Worm (Caenorhabditis elegans): ENCODE data around the gene dyrb-1.

The dyrb-1 gene

DNA sequence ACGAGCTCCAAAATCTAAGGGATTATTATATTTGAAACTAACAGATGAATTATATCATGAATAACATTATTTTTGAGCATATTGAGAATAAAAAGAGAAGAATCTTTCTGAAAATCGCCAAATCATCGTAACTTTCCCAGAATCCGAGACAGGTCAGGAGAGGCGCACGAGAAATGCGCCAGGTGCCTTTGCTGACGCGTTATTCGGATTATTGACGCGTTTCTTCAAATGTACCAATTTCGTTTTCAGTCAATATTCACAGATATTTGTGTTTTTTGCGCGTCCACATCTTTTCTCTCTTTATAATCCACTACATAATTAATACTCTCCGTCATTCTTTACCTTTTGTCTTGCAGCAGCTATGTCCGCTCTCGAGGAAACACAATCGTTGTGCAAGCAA is 7.9 kb downstream of the dyrb-1 start, which contains the start of gene T24H10.1:
TSS of gene T24H10.1 (plus strand) at position 355 of the 400 bp plus-strand sequence.
- TF ChIP-seq ceh-36 (tag; optimal IDR thresholded peaks at IDR 0.05) (peak; percentile 33), B0310.2 (tag; optimal IDR thresholded peaks at IDR 0.05) (no peak), ets-7 (tag; optimal IDR thresholded peaks at IDR 0.05) (no peak), F13C5.2 (tag; optimal IDR thresholded peaks at IDR 0.05) (peak; percentile 57), ceh-13 (GFP tag; optimal IDR thresholded peaks at IDR 0.05) (no peak), hnd-1 (tag; optimal IDR thresholded peaks at IDR 0.05) (no peak)

- no peak for TF ChIP-seq ets-7 (tag; optimal IDR thresholded peaks at IDR 0.05)
- TF ChIP-seq ama-1 (optimal IDR thresholded peaks at IDR 0.05): no peak
- TF ChIP-seq tbx-11 (GFP tag; IDR thresholded peaks at IDR 0.05): no peak
- no peak for TF ChIP-seq scrt-1 (GFP tag; IDR thresholded peaks at IDR 0.05)
- no peak for TF ChIP-seq hnd-1 (tag; optimal IDR thresholded peaks at IDR 0.05)
- no peak for TF ChIP-seq pes-1 (GFP tag; IDR thresholded peaks at IDR 0.05)
- no peak for TF ChIP-seq flt-1 (GFP tag; IDR thresholded peaks at IDR 0.05)
- no peak for TF ChIP-seq tra-4 (tag; optimal IDR thresholded peaks at IDR 0.05)
- no peak for TF ChIP-seq hmg-4 (GFP tag; optimal IDR thresholded peaks at IDR 0.05)
- TF ChIP-seq B0310.2 (tag; optimal IDR thresholded peaks at IDR 0.05): no peak
- no peak for TF ChIP-seq ceh-36 (tag; optimal IDR thresholded peaks at IDR 0.05)
- TF ChIP-seq tbx-37 (GFP tag; conservative IDR thresholded peaks at IDR 0.05): no peak
- TF ChIP-seq sea-1 (GFP tag; conservative IDR thresholded peaks at IDR 0.05): no peak
- no peak for TF ChIP-seq hmbx-1 (tag; optimal IDR thresholded peaks at IDR 0.05)
- TF ChIP-seq ceh-13 (GFP tag; optimal IDR thresholded peaks at IDR 0.05): no peak
- TF ChIP-seq aly-1 (tag; optimal IDR thresholded peaks at IDR 0.05): no peak
Observed at ce11 chrII:9098505-9098904, 8.4 kb downstream of the dyrb-1 start, which contains the start of gene clh-5. TSS of gene clh-5 (minus strand) at chrII:9098605.

- TF ChIP-seq ama-1 (optimal IDR thresholded peaks at IDR 0.05): no peak
- no peak for TF ChIP-seq scrt-1 (GFP tag; IDR thresholded peaks at IDR 0.05)
- TF ChIP-seq B0310.2 (tag; optimal IDR thresholded peaks at IDR 0.05): no peak
- TF ChIP-seq sea-1 (GFP tag; conservative IDR thresholded peaks at IDR 0.05): no peak
- no peak for TF ChIP-seq tbx-11 (GFP tag; IDR thresholded peaks at IDR 0.05)
- TF ChIP-seq hmg-4 (GFP tag; optimal IDR thresholded peaks at IDR 0.05): no peak
- no peak for TF ChIP-seq tbx-37 (GFP tag; conservative IDR thresholded peaks at IDR 0.05)
- no peak for TF ChIP-seq hnd-1 (tag; optimal IDR thresholded peaks at IDR 0.05)
- TF ChIP-seq hmbx-1 (tag; optimal IDR thresholded peaks at IDR 0.05): no peak
Observed at ce11 chrII:9097302-9097701, 9.6 kb downstream of the dyrb-1 start.

DNA sequence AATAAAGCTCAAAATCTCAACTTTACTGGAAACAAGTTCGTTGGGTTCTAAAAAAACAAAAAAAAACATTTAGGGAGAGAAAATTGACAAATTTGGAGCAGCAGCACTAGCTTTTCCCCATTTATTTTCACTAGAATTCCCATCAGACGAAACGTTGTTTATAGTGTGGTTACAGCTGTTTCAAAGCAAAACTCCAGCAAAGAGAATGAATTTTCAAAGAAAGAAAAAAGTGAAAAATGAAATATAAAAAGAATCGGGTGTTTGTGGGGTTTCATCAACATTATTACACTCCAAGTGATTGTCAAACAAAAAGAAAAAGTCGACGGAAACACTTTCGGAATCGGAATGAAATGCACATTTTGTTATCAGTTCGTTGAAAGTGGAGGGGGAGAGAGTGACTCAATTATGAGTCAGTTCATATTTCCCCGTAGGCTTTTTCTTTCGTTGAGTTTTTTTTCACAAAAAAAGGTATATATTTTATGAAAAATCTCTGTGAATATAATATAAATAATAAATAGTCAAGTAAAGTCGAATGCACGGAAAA is 12.6 kb downstream of the dyrb-1 start:
- no peak for TF ChIP-seq F13C5.2 (tag; optimal IDR thresholded peaks at IDR 0.05)
- no peak for TF ChIP-seq hmbx-1 (tag; optimal IDR thresholded peaks at IDR 0.05)
- TF ChIP-seq B0310.2 (tag; optimal IDR thresholded peaks at IDR 0.05): no peak
- TF ChIP-seq flt-1 (GFP tag; IDR thresholded peaks at IDR 0.05): no peak
- no peak for TF ChIP-seq tra-4 (tag; optimal IDR thresholded peaks at IDR 0.05)
- no peak for TF ChIP-seq ceh-36 (tag; optimal IDR thresholded peaks at IDR 0.05)
- TF ChIP-seq aly-1 (tag; optimal IDR thresholded peaks at IDR 0.05): no peak
- TF ChIP-seq ceh-13 (GFP tag; optimal IDR thresholded peaks at IDR 0.05): no peak
- no peak for TF ChIP-seq hmg-4 (GFP tag; optimal IDR thresholded peaks at IDR 0.05)
- TF ChIP-seq pes-1 (GFP tag; IDR thresholded peaks at IDR 0.05): no peak
- TF ChIP-seq tbx-11 (GFP tag; IDR thresholded peaks at IDR 0.05): no peak
- TF ChIP-seq sea-1 (GFP tag; conservative IDR thresholded peaks at IDR 0.05): no peak
- no peak for TF ChIP-seq scrt-1 (GFP tag; IDR thresholded peaks at IDR 0.05)

DNA sequence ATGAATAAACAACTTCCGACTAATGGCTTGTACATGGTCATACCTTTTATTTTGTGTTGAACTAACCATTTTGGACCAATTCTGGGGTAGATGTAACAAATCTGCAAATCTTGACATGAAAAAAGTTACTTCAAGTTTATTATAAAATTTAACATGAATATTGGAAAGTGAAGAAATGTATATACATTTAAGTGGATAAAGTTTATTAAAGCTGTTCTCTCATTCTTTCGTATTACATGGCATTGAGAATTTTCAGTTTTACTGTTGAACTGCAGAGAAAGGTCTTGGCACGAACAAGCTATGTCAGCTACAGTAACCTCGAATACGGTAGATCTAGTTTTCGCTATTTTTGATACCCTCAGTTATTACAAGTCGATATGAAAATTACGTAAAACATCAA is 13.4 kb downstream of the dyrb-1 start, which contains the start of gene C07H4.1:
TSS of gene C07H4.1 (minus strand) at position 101 of the 400 bp plus-strand sequence.
- TF ChIP-seq sea-1 (GFP tag; conservative IDR thresholded peaks at IDR 0.05) (no peak), scrt-1 (GFP tag; IDR thresholded peaks at IDR 0.05) (no peak), ceh-36 (tag; optimal IDR thresholded peaks at IDR 0.05) (no peak), tbx-37 (GFP tag; conservative IDR thresholded peaks at IDR 0.05) (no peak)

- no peak for TF ChIP-seq scrt-1 (GFP tag; IDR thresholded peaks at IDR 0.05)
- no peak for TF ChIP-seq F13C5.2 (tag; optimal IDR thresholded peaks at IDR 0.05)
- TF ChIP-seq tbx-11 (GFP tag; IDR thresholded peaks at IDR 0.05): no peak
- TF ChIP-seq hnd-1 (tag; optimal IDR thresholded peaks at IDR 0.05): no peak
- no peak for TF ChIP-seq flt-1 (GFP tag; IDR thresholded peaks at IDR 0.05)
- no peak for TF ChIP-seq ceh-36 (tag; optimal IDR thresholded peaks at IDR 0.05)
- no peak for TF ChIP-seq hmbx-1 (tag; optimal IDR thresholded peaks at IDR 0.05)
- no peak for TF ChIP-seq B0310.2 (tag; optimal IDR thresholded peaks at IDR 0.05)
- no peak for TF ChIP-seq ets-7 (tag; optimal IDR thresholded peaks at IDR 0.05)
- no peak for TF ChIP-seq sea-1 (GFP tag; conservative IDR thresholded peaks at IDR 0.05)
- TF ChIP-seq aly-1 (tag; optimal IDR thresholded peaks at IDR 0.05): no peak
Observed at ce11 chrII:9092910-9093309, 14.0 kb downstream of the dyrb-1 start.

ce11 chrII:9086308-9086707 is 20.6 kb downstream of the dyrb-1 start, which contains the start of gene hlh-3:
TSS of gene hlh-3 (plus strand) at chrII:9086608.
- TF ChIP-seq tbx-37 (GFP tag; conservative IDR thresholded peaks at IDR 0.05): no peak
- no peak for TF ChIP-seq F13C5.2 (tag; optimal IDR thresholded peaks at IDR 0.05)
- TF ChIP-seq ets-7 (tag; optimal IDR thresholded peaks at IDR 0.05): no peak
- no peak for TF ChIP-seq B0310.2 (tag; optimal IDR thresholded peaks at IDR 0.05)
- no peak for TF ChIP-seq ceh-13 (GFP tag; optimal IDR thresholded peaks at IDR 0.05)
- no peak for TF ChIP-seq scrt-1 (GFP tag; IDR thresholded peaks at IDR 0.05)
- no peak for TF ChIP-seq tra-4 (tag; optimal IDR thresholded peaks at IDR 0.05)
- no peak for TF ChIP-seq sea-1 (GFP tag; conservative IDR thresholded peaks at IDR 0.05)
- TF ChIP-seq hnd-1 (tag; optimal IDR thresholded peaks at IDR 0.05): no peak
- no peak for TF ChIP-seq ama-1 (optimal IDR thresholded peaks at IDR 0.05)
- no peak for TF ChIP-seq pes-1 (GFP tag; IDR thresholded peaks at IDR 0.05)
- no peak for TF ChIP-seq hmg-4 (GFP tag; optimal IDR thresholded peaks at IDR 0.05)
- TF ChIP-seq hmbx-1 (tag; optimal IDR thresholded peaks at IDR 0.05): no peak
- TF ChIP-seq aly-1 (tag; optimal IDR thresholded peaks at IDR 0.05): no peak

ce11 chrII:9083093-9083492 is 23.9 kb downstream of the dyrb-1 start, which contains the start of gene sysm-1:
TSS of gene sysm-1 (minus strand) at chrII:9083193.
- TF ChIP-seq pes-1 (GFP tag; IDR thresholded peaks at IDR 0.05): no peak
- no peak for TF ChIP-seq ets-7 (tag; optimal IDR thresholded peaks at IDR 0.05)
- no peak for TF ChIP-seq B0310.2 (tag; optimal IDR thresholded peaks at IDR 0.05)
- TF ChIP-seq hnd-1 (tag; optimal IDR thresholded peaks at IDR 0.05): no peak
- no peak for TF ChIP-seq ceh-13 (GFP tag; optimal IDR thresholded peaks at IDR 0.05)
- no peak for TF ChIP-seq tbx-11 (GFP tag; IDR thresholded peaks at IDR 0.05)
- no peak for TF ChIP-seq aly-1 (tag; optimal IDR thresholded peaks at IDR 0.05)
- TF ChIP-seq sea-1 (GFP tag; conservative IDR thresholded peaks at IDR 0.05): no peak
- no peak for TF ChIP-seq tbx-37 (GFP tag; conservative IDR thresholded peaks at IDR 0.05)
- no peak for TF ChIP-seq hmbx-1 (tag; optimal IDR thresholded peaks at IDR 0.05)
- no peak for TF ChIP-seq ama-1 (optimal IDR thresholded peaks at IDR 0.05)
- TF ChIP-seq ceh-36 (tag; optimal IDR thresholded peaks at IDR 0.05): no peak
- TF ChIP-seq tra-4 (tag; optimal IDR thresholded peaks at IDR 0.05): no peak
- no peak for TF ChIP-seq flt-1 (GFP tag; IDR thresholded peaks at IDR 0.05)
- TF ChIP-seq F13C5.2 (tag; optimal IDR thresholded peaks at IDR 0.05): no peak
- no peak for TF ChIP-seq scrt-1 (GFP tag; IDR thresholded peaks at IDR 0.05)
- TF ChIP-seq hmg-4 (GFP tag; optimal IDR thresholded peaks at IDR 0.05): no peak
